Worm (Caenorhabditis elegans) whole organism, L3 larva: ENCODE measurements around the gene srt-27.

ENCODE experiments used
- ceh-16 ChIP-seq: sonication (generic microtip); optimal IDR thresholded peaks from 2 replicates; lab custom pipeline; 2017; ENCODE audit warnings: missing biosample characterization, missing genetic modification characterization
- ceh-82 ChIP-seq: fragments of 150-350 bp; optimal IDR thresholded peaks from 2 replicates; lab custom pipeline; 2014; ENCODE audit warnings: missing biosample characterization, missing genetic modification characterization
- elt-3 ChIP-seq, 3 experiments: fragments of 150-350 bp in 1 of 3; sonication (generic microtip) in 2 of 3; optimal IDR thresholded peaks; 2 replicates in 2 of 3; 4 replicates in 1 of 3; lab custom pipeline; 2014 to 2017; ENCODE audit warnings: missing biosample characterization in 3 of 3, missing genetic modification characterization in 3 of 3
- fos-1 ChIP-seq: fragments of 150-350 bp; optimal IDR thresholded peaks from 2 replicates; lab custom pipeline; 2014; ENCODE audit warnings: missing biosample characterization, missing genetic modification characterization
- jun-1 ChIP-seq: fragments of 150-350 bp; optimal IDR thresholded peaks from 2 replicates; lab custom pipeline; 2014; ENCODE audit warnings: missing biosample characterization, missing genetic modification reagents, missing genetic modification characterization
- lin-39 ChIP-seq: fragments of 150-350 bp; optimal IDR thresholded peaks from 2 replicates; lab custom pipeline; 2018; ENCODE audit warnings: missing biosample characterization, missing genetic modification reagents, missing genetic modification characterization
- lsy-12 ChIP-seq: sonication (generic microtip); optimal IDR thresholded peaks from 2 replicates; lab custom pipeline; 2016; ENCODE audit warnings: mild to moderate bottlenecking, missing genetic modification characterization, missing compliant biosample characterization
- nhr-28 ChIP-seq: fragments of 150-350 bp; optimal IDR thresholded peaks from 2 replicates; lab custom pipeline; 2014; ENCODE audit warnings: missing biosample characterization, missing genetic modification characterization
- nhr-77 ChIP-seq: fragments of 150-350 bp; optimal IDR thresholded peaks from 2 replicates; lab custom pipeline; 2014; ENCODE audit warnings: missing biosample characterization, missing genetic modification characterization
- pha-4 ChIP-seq: fragments of 150-350 bp; optimal IDR thresholded peaks from 2 replicates; lab custom pipeline; 2014; ENCODE audit warnings: missing biosample characterization, missing genetic modification reagents, missing genetic modification characterization
- skn-1 ChIP-seq: fragments of 150-350 bp; optimal IDR thresholded peaks from 2 replicates; lab custom pipeline; 2014; ENCODE audit warnings: missing biosample characterization, missing genetic modification characterization
- snpc-4 ChIP-seq: fragments of 150-350 bp; optimal IDR thresholded peaks from 2 replicates; lab custom pipeline; 2014; ENCODE audit warnings: missing biosample characterization, missing genetic modification characterization
- unc-39 ChIP-seq: sonication (generic microtip); optimal IDR thresholded peaks from 4 replicates; lab custom pipeline; 2017; ENCODE audit warnings: missing biosample characterization, missing genetic modification characterization
- unc-62 ChIP-seq: fragments of 150-350 bp; sonication (generic microtip); optimal IDR thresholded peaks from 4 replicates; lab custom pipeline; 2014; ENCODE audit warnings: missing biosample characterization, missing genetic modification reagents, missing genetic modification characterization

- TF ChIP-seq unc-62 (GFP tag; lab: Kevin White, UChicago) (no peak), pha-4 (tag; lab: Kevin White, UChicago) (no peak), unc-39 (tag; lab: Kevin White, UChicago) (no peak), lsy-12 (tag; lab: Kevin White, UChicago) (no peak), nhr-77 (tag; lab: Kevin White, UChicago) (no peak), nhr-28 (tag; lab: Kevin White, UChicago) (no peak), ceh-82 (tag; lab: Kevin White, UChicago) (no peak), fos-1 (tag; lab: Kevin White, UChicago) (no peak), jun-1 (tag; lab: Kevin White, UChicago) (no peak), lin-39 (tag; lab: Kevin White, UChicago) (no peak), ceh-16 (no peak), skn-1 (tag; lab: Kevin White, UChicago) (no peak), elt-3 (tag; optimal IDR thresholded peaks at IDR 0.05; lab: Kevin White, UChicago) (no peak), snpc-4 (tag; lab: Kevin White, UChicago) (no peak)
Measured at ce11 chrV:2698826-2699225, 21.8 kb downstream of the srt-27 start, which contains the start of gene nuo-5.
